Worm (Caenorhabditis elegans) whole organism, L2 larva: ENCODE results near the gene pigc-1.

Experiments used
- C34F6.9 ChIP-seq: fragments of 150-350 bp; optimal IDR thresholded peaks from 2 replicates; lab custom pipeline; 2014; ENCODE audit warnings: missing biosample characterization, missing genetic modification characterization
- F13H6.1 ChIP-seq: sonication (generic microtip); optimal IDR thresholded peaks from 2 replicates; lab custom pipeline; 2016; ENCODE audit warnings: missing genetic modification characterization, missing compliant biosample characterization
- ZK546.5 ChIP-seq: sonication (generic microtip); optimal IDR thresholded peaks from 2 replicates; lab custom pipeline; 2017; ENCODE audit warnings: missing biosample characterization, missing genetic modification characterization
- alr-1 ChIP-seq: fragments of 150-350 bp; optimal IDR thresholded peaks from 2 replicates; lab custom pipeline; 2014; ENCODE audit warnings: missing biosample characterization, missing genetic modification characterization
- aly-2 ChIP-seq: fragments of 150-350 bp; optimal IDR thresholded peaks from 2 replicates; lab custom pipeline; 2014; ENCODE audit warnings: missing biosample characterization, missing genetic modification characterization
- blmp-1 ChIP-seq: sonication (generic microtip); optimal IDR thresholded peaks from 2 replicates; lab custom pipeline; 2017; ENCODE audit warnings: missing genetic modification characterization, mild to moderate bottlenecking, missing compliant biosample characterization, antibody characterized with exemption, moderate library complexity; ENCODE audit not compliant: insufficient read depth
- ceh-82 ChIP-seq: fragments of 150-350 bp; optimal IDR thresholded peaks from 2 replicates; lab custom pipeline; 2014; ENCODE audit warnings: missing biosample characterization, missing genetic modification characterization
- crh-2 ChIP-seq: sonication (generic microtip); optimal IDR thresholded peaks from 2 replicates; lab custom pipeline; 2017; ENCODE audit warnings: missing biosample characterization, missing genetic modification characterization
- dmd-4 ChIP-seq: sonication (generic microtip); optimal IDR thresholded peaks from 2 replicates; lab custom pipeline; 2017; ENCODE audit warnings: missing biosample characterization, missing genetic modification characterization
- egl-27 ChIP-seq: sonication (generic microtip); optimal IDR thresholded peaks from 3 replicates; lab custom pipeline; 2017; ENCODE audit warnings: missing biosample characterization, missing genetic modification reagents, missing genetic modification characterization
- elt-3 ChIP-seq: sonication (generic microtip); optimal IDR thresholded peaks from 2 replicates; lab custom pipeline; 2017; ENCODE audit warnings: missing biosample characterization, missing genetic modification characterization
- fos-1 ChIP-seq: fragments of 150-350 bp; optimal IDR thresholded peaks from 2 replicates; lab custom pipeline; 2014; ENCODE audit warnings: missing biosample characterization, missing genetic modification characterization
- lsy-2 ChIP-seq, 2 experiments: fragments of 150-350 bp in 1 of 2; sonication (generic microtip) in 1 of 2; optimal IDR thresholded peaks; 2 replicates each; lab custom pipeline; 2014 to 2017; ENCODE audit warnings: missing biosample characterization in 2 of 2, missing genetic modification characterization in 2 of 2
- mab-5 ChIP-seq: fragments of 150-350 bp; optimal IDR thresholded peaks from 2 replicates; lab custom pipeline; 2014; ENCODE audit warnings: missing biosample characterization, missing genetic modification characterization
- mdl-1 ChIP-seq, 2 experiments: fragments of 150-350 bp in 1 of 2; sonication (generic microtip) in 1 of 2; optimal IDR thresholded peaks; 2 replicates each; lab custom pipeline; 2017; ENCODE audit warnings: missing biosample characterization in 2 of 2, missing genetic modification characterization in 2 of 2
- nhr-10 ChIP-seq: sonication (generic microtip); optimal IDR thresholded peaks from 2 replicates; lab custom pipeline; 2017; ENCODE audit warnings: missing biosample characterization, missing genetic modification characterization
- nhr-11 ChIP-seq: fragments of 150-350 bp; optimal IDR thresholded peaks from 2 replicates; lab custom pipeline; 2014; ENCODE audit warnings: missing biosample characterization, missing genetic modification characterization
- nhr-129 ChIP-seq: fragments of 150-350 bp; optimal IDR thresholded peaks from 2 replicates; lab custom pipeline; 2014; ENCODE audit warnings: missing biosample characterization, missing genetic modification characterization
- nhr-21 ChIP-seq: fragments of 150-350 bp; optimal IDR thresholded peaks from 2 replicates; lab custom pipeline; 2014; ENCODE audit warnings: missing biosample characterization, missing genetic modification characterization
- nhr-23 ChIP-seq: fragments of 150-350 bp; optimal IDR thresholded peaks from 2 replicates; lab custom pipeline; 2014; ENCODE audit warnings: missing biosample characterization, missing genetic modification reagents, missing genetic modification characterization
- nhr-25 ChIP-seq: fragments of 150-350 bp; sonication (generic microtip); optimal IDR thresholded peaks from 3 replicates; lab custom pipeline; 2014; ENCODE audit warnings: missing biosample characterization, missing genetic modification characterization
- nhr-6 ChIP-seq: fragments of 150-350 bp; optimal IDR thresholded peaks from 2 replicates; lab custom pipeline; 2014; ENCODE audit warnings: missing biosample characterization, missing genetic modification characterization
- nhr-77 ChIP-seq: fragments of 150-350 bp; optimal IDR thresholded peaks from 2 replicates; lab custom pipeline; 2014; ENCODE audit warnings: missing biosample characterization, missing genetic modification characterization
- peb-1 ChIP-seq: fragments of 150-350 bp; optimal IDR thresholded peaks from 2 replicates; lab custom pipeline; 2014; ENCODE audit warnings: missing biosample characterization, missing genetic modification characterization
- sem-4 ChIP-seq: fragments of 150-350 bp; optimal IDR thresholded peaks from 2 replicates; lab custom pipeline; 2014; ENCODE audit warnings: missing biosample characterization, missing genetic modification reagents, missing genetic modification characterization
- skn-1 ChIP-seq: sonication (generic microtip); optimal IDR thresholded peaks from 2 replicates; lab custom pipeline; 2017; ENCODE audit warnings: missing biosample characterization, missing genetic modification characterization
- sma-9 ChIP-seq, 2 experiments: fragments of 150-350 bp in 1 of 2; sonication (generic microtip) in 1 of 2; optimal IDR thresholded peaks; 2 replicates each; lab custom pipeline; 2014 to 2016; ENCODE audit warnings: missing genetic modification characterization in 2 of 2, mild to moderate bottlenecking in 1 of 2, missing biosample characterization in 1 of 2, missing compliant biosample characterization in 1 of 2, missing genetic modification reagents in 1 of 2, moderate library complexity in 1 of 2
- unc-55 ChIP-seq: fragments of 150-350 bp; sonication (generic microtip); optimal IDR thresholded peaks from 3 replicates; lab custom pipeline; 2014; ENCODE audit warnings: missing biosample characterization, missing genetic modification reagents, missing genetic modification characterization
- zag-1 ChIP-seq: fragments of 150-350 bp; optimal IDR thresholded peaks from 2 replicates; lab custom pipeline; 2014; ENCODE audit warnings: missing biosample characterization, missing genetic modification characterization
- ztf-1 ChIP-seq: fragments of 200-800 bp; sonication (Bioruptor generic); conservative IDR thresholded peaks from 2 replicates; pipeline ENCODE4 v1.3.6; 2022; ENCODE audit warnings: missing genetic modification characterization, missing compliant biosample characterization
- ztf-11 ChIP-seq: sonication (generic microtip); optimal IDR thresholded peaks from 2 replicates; lab custom pipeline; 2017; ENCODE audit warnings: missing biosample characterization, missing genetic modification characterization
- ztf-4 ChIP-seq: fragments of 150-350 bp; optimal IDR thresholded peaks from 2 replicates; lab custom pipeline; 2014; ENCODE audit warnings: missing biosample characterization, missing genetic modification characterization

The pigc-1 gene

ce11 chrIV:9378272-9378671, 35.3 kb upstream of the pigc-1 start, which contains the start of gene C10C5.4:
TSS of gene C10C5.4 (plus strand) at chrIV:9378552.
- no peak for TF ChIP-seq mab-5 (tag; lab: Kevin White, UChicago)
- no peak for TF ChIP-seq unc-55 (GFP tag; lab: Kevin White, UChicago)
- TF ChIP-seq nhr-25: no peak
- TF ChIP-seq ZK546.5 (tag; lab: Kevin White, UChicago): no peak
- no peak for TF ChIP-seq ztf-4 (tag; lab: Kevin White, UChicago)
- no peak for TF ChIP-seq C34F6.9 (tag; lab: Kevin White, UChicago)
- TF ChIP-seq F13H6.1 (tag; lab: Kevin White, UChicago): no peak

- TF ChIP-seq C34F6.9 (tag; lab: Kevin White, UChicago) (no peak), ztf-1 (GFP tag; lab: Robert Waterston, UW) (no peak), ZK546.5 (tag; lab: Kevin White, UChicago) (no peak), nhr-11 (tag; lab: Kevin White, UChicago) (no peak), dmd-4 (tag; lab: Kevin White, UChicago) (no peak), nhr-77 (tag; lab: Kevin White, UChicago) (no peak), nhr-129 (tag; lab: Kevin White, UChicago) (no peak), nhr-10 (no peak), nhr-21 (peak; percentile 34), sma-9 (GFP tag; optimal IDR thresholded peaks at IDR 0.05; lab: Kevin White, UChicago) (peak; percentile 66), sma-9 (tag; optimal IDR thresholded peaks at IDR 0.05; lab: Kevin White, UChicago) (no peak), zag-1 (no peak), blmp-1 (peak; percentile 6), nhr-25 (peak; percentile 64), ceh-82 (tag; lab: Kevin White, UChicago) (no peak)
These were observed 33.6 kb upstream of the pigc-1 start for ce11 chrIV:9376550-9376949.

- no peak for TF ChIP-seq aly-2 (tag; lab: Kevin White, UChicago)
- TF ChIP-seq nhr-21: no peak
- no peak for TF ChIP-seq skn-1 (tag; lab: Kevin White, UChicago)
- TF ChIP-seq elt-3: no peak
- TF ChIP-seq nhr-6 (tag; lab: Kevin White, UChicago): no peak
- no peak for TF ChIP-seq nhr-129 (tag; lab: Kevin White, UChicago)
- TF ChIP-seq nhr-77 (tag; lab: Kevin White, UChicago): no peak
- TF ChIP-seq C34F6.9 (tag; lab: Kevin White, UChicago): no peak
- TF ChIP-seq crh-2 (tag; lab: Kevin White, UChicago): no peak
- no peak for TF ChIP-seq nhr-11 (tag; lab: Kevin White, UChicago)
- TF ChIP-seq ZK546.5 (tag; lab: Kevin White, UChicago): no peak
- TF ChIP-seq ztf-11 (tag; lab: Kevin White, UChicago): no peak
- TF ChIP-seq mab-5 (tag; lab: Kevin White, UChicago): no peak
- TF ChIP-seq mdl-1 (tag; optimal IDR thresholded peaks at IDR 0.05; lab: Kevin White, UChicago): no peak
- no peak for TF ChIP-seq sem-4 (tag; lab: Kevin White, UChicago)
- no peak for TF ChIP-seq sma-9 (GFP tag; optimal IDR thresholded peaks at IDR 0.05; lab: Kevin White, UChicago)
- TF ChIP-seq sma-9 (tag; optimal IDR thresholded peaks at IDR 0.05; lab: Kevin White, UChicago): no peak
- TF ChIP-seq alr-1 (tag; lab: Kevin White, UChicago): no peak
- TF ChIP-seq nhr-23: no peak
- TF ChIP-seq peb-1 (tag; lab: Kevin White, UChicago): no peak
- no peak for TF ChIP-seq lsy-2 (tag; optimal IDR thresholded peaks at IDR 0.05; lab: Kevin White, UChicago)
These were observed 31.6 kb upstream of the pigc-1 start, which contains the start of gene C10C5.3 for ce11 chrIV:9374529-9374928. TSS of gene C10C5.3 (plus strand) at chrIV:9374829.

- TF ChIP-seq sma-9 (GFP tag; optimal IDR thresholded peaks at IDR 0.05; lab: Kevin White, UChicago) (no peak), sma-9 (tag; optimal IDR thresholded peaks at IDR 0.05; lab: Kevin White, UChicago) (no peak), fos-1 (tag; lab: Kevin White, UChicago) (peak; percentile 72)
These were observed 28.2 kb upstream of the pigc-1 start, which contains the start of gene fbxc-58 for ce11 chrIV:9371126-9371525. TSS of gene fbxc-58 (plus strand) at chrIV:9371508.

- TF ChIP-seq nhr-129 (tag; lab: Kevin White, UChicago): peak; percentile 60
- peak; percentile 43 for TF ChIP-seq sma-9 (GFP tag; optimal IDR thresholded peaks at IDR 0.05; lab: Kevin White, UChicago)
- no peak for TF ChIP-seq sma-9 (tag; optimal IDR thresholded peaks at IDR 0.05; lab: Kevin White, UChicago)
- peak; percentile 15 for TF ChIP-seq unc-55 (GFP tag; lab: Kevin White, UChicago)
- peak; percentile 12 for TF ChIP-seq egl-27 (tag; lab: Kevin White, UChicago)
- TF ChIP-seq F13H6.1 (tag; lab: Kevin White, UChicago): peak; percentile 17
- TF ChIP-seq ZK546.5 (tag; lab: Kevin White, UChicago): no peak
- TF ChIP-seq alr-1 (tag; lab: Kevin White, UChicago): no peak
- TF ChIP-seq C34F6.9 (tag; lab: Kevin White, UChicago): peak; percentile 1
- TF ChIP-seq, all 48 proteins: peak for 6
These were observed 25.1 kb upstream of the pigc-1 start for ce11 chrIV:9367852-9368627.
